Fruit fly (Drosophila melanogaster) whole organism, prepupa: ENCODE measurements around the gene CG34290.

Source experiments
- Blimp-1 ChIP-seq: fragments of 200-800 bp; sonication (Bioruptor generic); optimal IDR thresholded peaks from 3 replicates; lab custom pipeline; 2017; ENCODE audit warnings: missing biosample characterization, missing genetic modification characterization, mild to moderate bottlenecking, moderate library complexity, missing genetic modification reagents
- CG10669 ChIP-seq: fragments of 200-800 bp; sonication (Bioruptor generic); optimal IDR thresholded peaks from 3 replicates; lab custom pipeline; 2018; ENCODE audit warnings: missing biosample characterization, mild to moderate bottlenecking, missing genetic modification characterization, moderate library complexity
- CG11294 ChIP-seq: fragments of 200-800 bp; sonication (Bioruptor generic); IDR thresholded peaks from 2 replicates; pipeline ENCODE4 v1.3.6; 2022; ENCODE audit warnings: missing biosample characterization, missing genetic modification characterization
- CG11762 ChIP-seq: fragments of 200-800 bp; sonication (Bioruptor generic); optimal IDR thresholded peaks from 3 replicates; lab custom pipeline; 2016; ENCODE audit warnings: missing biosample characterization, missing genetic modification characterization; ENCODE audit not compliant: insufficient read depth
- CG11902 ChIP-seq: fragments of 200-800 bp; sonication (Bioruptor generic); optimal IDR thresholded peaks from 3 replicates; lab custom pipeline; 2016; ENCODE audit warnings: missing biosample characterization, missing genetic modification characterization
- CG15336 ChIP-seq: fragments of 200-800 bp; sonication (Bioruptor generic); IDR thresholded peaks from 2 replicates; pipeline ENCODE4 v1.3.6; 2022; ENCODE audit warnings: missing biosample characterization, missing genetic modification characterization
- CG1621 ChIP-seq: fragments of 200-800 bp; sonication (Bioruptor generic); optimal IDR thresholded peaks from 3 replicates; lab custom pipeline; 2018; ENCODE audit warnings: missing biosample characterization, mild to moderate bottlenecking, missing genetic modification characterization
- CG16779 ChIP-seq: fragments of 200-800 bp; sonication (Bioruptor generic); optimal IDR thresholded peaks from 3 replicates; lab custom pipeline; 2017; ENCODE audit warnings: missing biosample characterization, mild to moderate bottlenecking, missing genetic modification characterization
- CG3032 ChIP-seq: fragments of 200-800 bp; optimal IDR thresholded peaks from 2 replicates; lab custom pipeline; 2019; ENCODE audit warnings: missing biosample characterization, mild to moderate bottlenecking, missing genetic modification characterization, moderate library complexity
- CG31627 ChIP-seq: fragments of 200-800 bp; sonication (Bioruptor generic); optimal IDR thresholded peaks from 3 replicates; lab custom pipeline; 2016; ENCODE audit warnings: missing biosample characterization, missing genetic modification characterization
- CG34406 ChIP-seq: fragments of 200-800 bp; sonication (Bioruptor generic); optimal IDR thresholded peaks from 3 replicates; lab custom pipeline; 2016; ENCODE audit warnings: missing biosample characterization, missing genetic modification characterization
- CG4318 ChIP-seq: fragments of 200-800 bp; sonication (Bioruptor generic); optimal IDR thresholded peaks from 3 replicates; lab custom pipeline; 2017; ENCODE audit warnings: missing biosample characterization, mild to moderate bottlenecking, missing genetic modification characterization
- CG6163 ChIP-seq: fragments of 200-800 bp; sonication (Bioruptor generic); IDR thresholded peaks from 3 replicates; pipeline ENCODE4 v1.3.6; 2022; ENCODE audit warnings: missing biosample characterization, missing genetic modification characterization
- CG6792 ChIP-seq: fragments of 200-800 bp; sonication (Bioruptor generic); optimal IDR thresholded peaks from 3 replicates; lab custom pipeline; 2016; ENCODE audit warnings: missing biosample characterization, missing genetic modification characterization
- CG6808 ChIP-seq: fragments of 200-800 bp; sonication (Bioruptor generic); optimal IDR thresholded peaks from 3 replicates; lab custom pipeline; 2017; ENCODE audit warnings: missing biosample characterization, missing genetic modification characterization, mild to moderate bottlenecking, moderate library complexity, missing genetic modification reagents
- CG6854 ChIP-seq: fragments of 200-800 bp; sonication (Bioruptor generic); optimal IDR thresholded peaks from 2 replicates; lab custom pipeline; 2017; ENCODE audit warnings: missing biosample characterization, mild to moderate bottlenecking, missing genetic modification characterization
- CG7368 ChIP-seq: fragments of 200-800 bp; sonication (Bioruptor generic); optimal IDR thresholded peaks from 3 replicates; lab custom pipeline; 2016; ENCODE audit warnings: missing biosample characterization, missing genetic modification characterization
- CG8119 ChIP-seq: fragments of 200-800 bp; sonication (Bioruptor generic); IDR thresholded peaks from 3 replicates; pipeline ENCODE4 v1.3.6; 2022; ENCODE audit warnings: missing biosample characterization, missing genetic modification characterization
- CG8319 ChIP-seq: fragments of 200-800 bp; sonication (Bioruptor generic); optimal IDR thresholded peaks from 3 replicates; lab custom pipeline; 2016; ENCODE audit warnings: missing biosample characterization, missing genetic modification characterization
- CG9139 ChIP-seq: fragments of 200-800 bp; sonication (Bioruptor generic); optimal IDR thresholded peaks from 3 replicates; lab custom pipeline; 2017; ENCODE audit warnings: missing biosample characterization, mild to moderate bottlenecking, missing genetic modification characterization
- Eip78C ChIP-seq: fragments of 200-800 bp; sonication (Bioruptor generic); peaks from one replicate; lab custom pipeline; 2016; ENCODE audit warnings: missing biosample characterization, missing genetic modification characterization
- Eip93F ChIP-seq: fragments of 200-800 bp; sonication (Bioruptor generic); optimal IDR thresholded peaks from 2 replicates; lab custom pipeline; 2016; ENCODE audit warnings: missing biosample characterization, mild to moderate bottlenecking, missing genetic modification characterization
- Ets21C ChIP-seq: fragments of 200-800 bp; sonication (Bioruptor generic); optimal IDR thresholded peaks from 3 replicates; lab custom pipeline; 2016; ENCODE audit warnings: missing biosample characterization, missing genetic modification characterization
- Ets96B ChIP-seq: fragments of 200-800 bp; optimal IDR thresholded peaks from 2 replicates; lab custom pipeline; 2019; ENCODE audit warnings: missing biosample characterization, mild to moderate bottlenecking, missing genetic modification characterization, moderate library complexity
- Gug ChIP-seq: fragments of 200-800 bp; sonication (Bioruptor generic); IDR thresholded peaks from 2 replicates; pipeline ENCODE4 v1.3.6; 2022; ENCODE audit warnings: missing biosample characterization, missing genetic modification characterization
- Hr38 ChIP-seq: sonication (Bioruptor generic); optimal IDR thresholded peaks from 2 replicates; lab custom pipeline; 2016; ENCODE audit warnings: missing biosample characterization, missing genetic modification characterization
- Hr39 ChIP-seq: fragments of 200-800 bp; sonication (Bioruptor generic); optimal IDR thresholded peaks from 2 replicates; lab custom pipeline; 2016; ENCODE audit warnings: missing biosample characterization, missing genetic modification characterization
- Hr4 ChIP-seq: fragments of 200-800 bp; sonication (Bioruptor generic); optimal IDR thresholded peaks from 3 replicates; lab custom pipeline; 2016; ENCODE audit warnings: missing biosample characterization, missing genetic modification characterization
- Lpt ChIP-seq: fragments of 200-800 bp; sonication (Bioruptor generic); optimal IDR thresholded peaks from 3 replicates; lab custom pipeline; 2016; ENCODE audit warnings: missing biosample characterization, missing genetic modification characterization
- Met ChIP-seq: fragments of 200-800 bp; sonication (Bioruptor generic); optimal IDR thresholded peaks from 3 replicates; lab custom pipeline; 2016; ENCODE audit warnings: missing biosample characterization, missing genetic modification characterization
- OdsH ChIP-seq: fragments of 200-800 bp; sonication (Bioruptor generic); optimal IDR thresholded peaks from 3 replicates; lab custom pipeline; 2016; ENCODE audit warnings: missing biosample characterization, missing genetic modification characterization
- Smox ChIP-seq: fragments of 200-800 bp; sonication (Bioruptor generic); optimal IDR thresholded peaks from 3 replicates; lab custom pipeline; 2016; ENCODE audit warnings: missing biosample characterization, missing genetic modification characterization
- Sox102F ChIP-seq: fragments of 200-800 bp; sonication (Bioruptor generic); optimal IDR thresholded peaks from 2 replicates; lab custom pipeline; 2016; ENCODE audit warnings: missing biosample characterization, mild to moderate bottlenecking, missing genetic modification characterization
- Sox14 ChIP-seq: fragments of 200-800 bp; sonication (Bioruptor generic); optimal IDR thresholded peaks from 3 replicates; lab custom pipeline; 2016; ENCODE audit warnings: missing biosample characterization, missing genetic modification characterization
- Sox15 ChIP-seq: fragments of 200-800 bp; sonication (Bioruptor generic); optimal IDR thresholded peaks from 3 replicates; lab custom pipeline; 2016; ENCODE audit warnings: missing biosample characterization, missing genetic modification characterization
- achi ChIP-seq: fragments of 200-800 bp; sonication (Bioruptor generic); optimal IDR thresholded peaks from 3 replicates; lab custom pipeline; 2016; ENCODE audit warnings: missing biosample characterization, missing genetic modification characterization
- acj6 ChIP-seq: fragments of 200-800 bp; sonication (Bioruptor generic); optimal IDR thresholded peaks from 3 replicates; lab custom pipeline; 2016; ENCODE audit warnings: missing biosample characterization, missing genetic modification characterization
- cyc ChIP-seq: fragments of 200-800 bp; sonication (Bioruptor generic); optimal IDR thresholded peaks from 3 replicates; lab custom pipeline; 2016; ENCODE audit warnings: missing biosample characterization, missing genetic modification characterization
- dsx ChIP-seq: fragments of 200-800 bp; optimal IDR thresholded peaks from 3 replicates; lab custom pipeline; 2019; ENCODE audit warnings: missing biosample characterization, mild to moderate bottlenecking, missing genetic modification characterization, moderate library complexity; ENCODE audit not compliant: poor library complexity, severe bottlenecking
- eg ChIP-seq: fragments of 200-800 bp; sonication (Bioruptor generic); IDR thresholded peaks from 3 replicates; pipeline ENCODE4 v1.3.6; 2022; ENCODE audit warnings: missing biosample characterization, missing genetic modification characterization
- esn ChIP-seq: fragments of 200-800 bp; sonication (Bioruptor generic); optimal IDR thresholded peaks from 2 replicates; lab custom pipeline; 2016; ENCODE audit warnings: missing biosample characterization, mild to moderate bottlenecking, missing genetic modification characterization, moderate library complexity
- fd59A ChIP-seq: fragments of 200-800 bp; sonication (Bioruptor generic); optimal IDR thresholded peaks from 2 replicates; lab custom pipeline; 2017; ENCODE audit warnings: missing biosample characterization, mild to moderate bottlenecking, missing genetic modification characterization, missing genetic modification reagents
- fd85E ChIP-seq: fragments of 200-800 bp; sonication (Bioruptor generic); optimal IDR thresholded peaks from 3 replicates; lab custom pipeline; 2016; ENCODE audit warnings: missing biosample characterization, missing genetic modification characterization
- fkh ChIP-seq: fragments of 200-800 bp; sonication (Bioruptor generic); optimal IDR thresholded peaks from 3 replicates; lab custom pipeline; 2017; ENCODE audit warnings: missing biosample characterization, mild to moderate bottlenecking, missing genetic modification characterization, moderate library complexity
- lz ChIP-seq: fragments of 200-800 bp; sonication (Bioruptor generic); optimal IDR thresholded peaks from 3 replicates; lab custom pipeline; 2016; ENCODE audit warnings: missing biosample characterization, missing genetic modification characterization
- net ChIP-seq: fragments of 200-800 bp; sonication (Bioruptor generic); optimal IDR thresholded peaks from 3 replicates; lab custom pipeline; 2016; ENCODE audit warnings: missing biosample characterization, missing genetic modification characterization
- pdm3 ChIP-seq: fragments of 200-800 bp; sonication (Bioruptor generic); optimal IDR thresholded peaks from 3 replicates; lab custom pipeline; 2016; ENCODE audit warnings: missing biosample characterization, missing genetic modification characterization
- salr ChIP-seq, 2 experiments: fragments of 200-800 bp; sonication (Bioruptor generic); optimal IDR thresholded peaks; 3 replicates each; lab custom pipeline; 2016 to 2018; ENCODE audit warnings: missing biosample characterization in 2 of 2, missing genetic modification characterization in 2 of 2, mild to moderate bottlenecking in 1 of 2
- spab ChIP-seq: fragments of 200-800 bp; sonication (Bioruptor generic); optimal IDR thresholded peaks from 2 replicates; lab custom pipeline; 2017; ENCODE audit warnings: missing biosample characterization, mild to moderate bottlenecking, missing genetic modification characterization, missing genetic modification reagents
- ss ChIP-seq, 2 experiments: fragments of 200-800 bp; sonication (Bioruptor generic); optimal IDR thresholded peaks; 2 replicates in 1 of 2; 3 replicates in 1 of 2; lab custom pipeline; 2017 to 2018; ENCODE audit warnings: mild to moderate bottlenecking in 2 of 2, missing biosample characterization in 2 of 2, missing genetic modification characterization in 2 of 2, moderate library complexity in 1 of 2
- svp ChIP-seq: fragments of 200-800 bp; sonication (Bioruptor generic); peaks from one replicate; lab custom pipeline; 2016; ENCODE audit warnings: missing biosample characterization, missing genetic modification characterization
- topi ChIP-seq: fragments of 200-800 bp; sonication (Bioruptor generic); optimal IDR thresholded peaks from 3 replicates; lab custom pipeline; 2016; ENCODE audit warnings: missing biosample characterization, missing genetic modification characterization
- vri ChIP-seq: fragments of 200-800 bp; sonication (Bioruptor generic); optimal IDR thresholded peaks from 3 replicates; lab custom pipeline; 2016; ENCODE audit warnings: missing biosample characterization, mild to moderate bottlenecking, missing genetic modification characterization

Gene CG34290

DNA sequence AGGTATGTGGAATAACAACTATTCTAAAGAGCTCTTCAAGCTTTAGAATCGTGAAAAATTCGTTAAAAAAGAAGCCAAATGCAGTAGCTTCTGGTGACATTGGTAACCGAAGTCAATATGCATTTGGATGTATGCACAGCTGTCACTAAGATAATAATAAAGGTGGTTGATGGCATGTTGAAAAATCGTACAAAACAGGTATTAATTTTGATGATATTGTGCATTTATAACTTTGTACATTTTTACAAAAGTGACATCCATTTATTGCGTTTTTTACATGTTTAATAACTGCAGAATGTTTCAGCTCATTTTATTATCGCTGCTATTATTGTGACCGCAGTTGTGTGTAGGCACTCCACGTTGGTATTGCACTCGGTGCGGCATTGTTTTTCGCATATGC lies 11.9 kb upstream of the CG34290 start:
- no peak for TF ChIP-seq CG11762 (GFP tag; lab: Kevin White, UChicago)
- TF ChIP-seq svp: no peak
- no peak for TF ChIP-seq Smox
- TF ChIP-seq Sox102F: no peak
- peak; percentile 47 for TF ChIP-seq CG31627
- TF ChIP-seq Gug (GFP tag; lab: Robert Waterston, UW): no peak
- peak; percentile 84 for TF ChIP-seq Eip78C (GFP tag; lab: Kevin White, UChicago)
- peak; percentile 15 for TF ChIP-seq Lpt
- TF ChIP-seq spab (GFP tag; lab: Kevin White, UChicago): no peak
- no peak for TF ChIP-seq CG8319 (GFP tag; lab: Kevin White, UChicago)
- TF ChIP-seq fd85E (GFP tag; lab: Kevin White, UChicago): no peak
- TF ChIP-seq CG6808 (GFP tag; lab: Kevin White, UChicago): no peak
- TF ChIP-seq Met (GFP tag; lab: Kevin White, UChicago): no peak
- peak; percentile 64 for TF ChIP-seq CG15336 (GFP tag; lab: Robert Waterston, UW)
- TF ChIP-seq acj6 (GFP tag; lab: Kevin White, UChicago): peak; percentile 39
- peak; percentile 59 for TF ChIP-seq esn (GFP tag; lab: Kevin White, UChicago)
- TF ChIP-seq eg: peak; percentile 53
- no peak for TF ChIP-seq Blimp-1
- TF ChIP-seq CG7368 (GFP tag; lab: Kevin White, UChicago): peak; percentile 23
- TF ChIP-seq Hr4 (GFP tag; lab: Kevin White, UChicago): peak; percentile 59
- no peak for TF ChIP-seq CG10669 (GFP tag; lab: Kevin White, UChicago)
- peak; percentile 16 for TF ChIP-seq Ets96B (tag; lab: Kevin White, UChicago)
- no peak for TF ChIP-seq CG1621 (tag; lab: Kevin White, UChicago)
- peak in 1 of 2 experiments; percentile 15 for TF ChIP-seq ss (GFP tag; optimal IDR thresholded peaks at IDR 0.05; lab: Kevin White, UChicago)
- TF ChIP-seq Hr39: no peak
- peak; percentile 50 for TF ChIP-seq OdsH (GFP tag; lab: Kevin White, UChicago)
- no peak for TF ChIP-seq Hr38 (GFP tag; lab: Kevin White, UChicago)
- peak; percentile 44 for TF ChIP-seq topi
- TF ChIP-seq net (GFP tag; lab: Kevin White, UChicago): peak; percentile 55
- TF ChIP-seq achi (GFP tag; lab: Kevin White, UChicago): peak; percentile 29
- no peak for TF ChIP-seq vri
- no peak; the same call in 2 of the 3 replicates for TF ChIP-seq CG8119 (GFP tag; lab: Robert Waterston, UW)
- peak; percentile 46 for TF ChIP-seq lz (GFP tag; lab: Kevin White, UChicago)
- peak; percentile 23 for TF ChIP-seq Sox15 (GFP tag; lab: Kevin White, UChicago)
- TF ChIP-seq pdm3 (GFP tag; lab: Kevin White, UChicago): peak; percentile 52
- peak; percentile 25 for TF ChIP-seq CG4318 (GFP tag; lab: Kevin White, UChicago)
- TF ChIP-seq CG6163 (GFP tag; lab: Robert Waterston, UW): 0 out of 3 replicates have a peak, but pooled peaks have one; percentile 49
- TF ChIP-seq cyc (GFP tag; lab: Kevin White, UChicago): peak; percentile 41
- no peak for TF ChIP-seq salr (GFP tag; optimal IDR thresholded peaks at IDR 0.05; lab: Kevin White, UChicago)
- TF ChIP-seq fkh (GFP tag; lab: Kevin White, UChicago): no peak
- no peak for TF ChIP-seq CG16779 (tag; lab: Kevin White, UChicago)
- TF ChIP-seq CG11294 (GFP tag; lab: Robert Waterston, UW): 0 out of 2 replicates have a peak, but pooled peaks have one; percentile 10
- no peak for TF ChIP-seq Ets21C (GFP tag; lab: Kevin White, UChicago)
- TF ChIP-seq Sox14 (GFP tag; lab: Kevin White, UChicago): no peak
- no peak for TF ChIP-seq Eip93F (GFP tag; lab: Kevin White, UChicago)
- no peak for TF ChIP-seq CG6854
- TF ChIP-seq CG3032 (tag; lab: Kevin White, UChicago): no peak
- no peak for TF ChIP-seq CG9139 (GFP tag; lab: Kevin White, UChicago)
- TF ChIP-seq CG6792: peak; percentile 31
- TF ChIP-seq dsx: no peak
- no peak for TF ChIP-seq CG34406 (GFP tag; lab: Kevin White, UChicago)
- no peak for TF ChIP-seq CG11902 (GFP tag; lab: Kevin White, UChicago)
- peak; percentile 14 for TF ChIP-seq fd59A (GFP tag; lab: Kevin White, UChicago)
